Comparison of ENCODE assay signal across 1 fruit fly cellular context in genomic region chr3L:771361-771760, dm6.
A peak's percentile ranks its signal among the peaks of the same experiment; 100 is the strongest.
TF ChIP-seq lines count a peak whose summit lies in the region.

No protein-coding gene starts in this region.

TF ChIP-seq in whole organism, embryonic, 481 proteins besides CTCF, POLR2A, EP300 and RAD21 (continued from another document and continues in another):
- TF ChIP-seq CG18476 (GFP tag; optimal IDR thresholded peaks at IDR 0.05; lab: Kevin White, UChicago) (peak; percentile 29), cwo (GFP tag; optimal IDR thresholded peaks at IDR 0.05; lab: Kevin White, UChicago) (peak; percentile 52), fru (optimal IDR thresholded peaks at IDR 0.05; lab: Kevin White, UChicago) (no peak), sr (GFP tag; IDR thresholded peaks at IDR 0.05; lab: Robert Waterston, UW) (no peak), Spps (tag; optimal IDR thresholded peaks at IDR 0.05; lab: Kevin White, UChicago) (peak; percentile 28), Lhr (GFP tag; optimal IDR thresholded peaks at IDR 0.05; lab: Kevin White, UChicago) (peak; percentile 8), Dip3 (GFP tag; optimal IDR thresholded peaks at IDR 0.05; lab: Kevin White, UChicago) (no peak), CG33213 (GFP tag; optimal IDR thresholded peaks at IDR 0.05; lab: Kevin White, UChicago) (peak; percentile 41), knrl (GFP tag; IDR thresholded peaks at IDR 0.05; lab: Robert Waterston, UW; ENCODE audit: partially characterized antibody) (no peak), lola (GFP tag; optimal IDR thresholded peaks at IDR 0.05; lab: Kevin White, UChicago) (peak in 1 of 3 experiments; percentile 37), CG12391 (tag; optimal IDR thresholded peaks at IDR 0.05; lab: Kevin White, UChicago) (peak; percentile 70), pb (GFP tag; optimal IDR thresholded peaks at IDR 0.05; lab: Kevin White, UChicago) (peak; percentile 35), Doc2 (GFP tag; IDR thresholded peaks at IDR 0.05; lab: Robert Waterston, UW) (peak; percentile 33; the same call in 1 of the 2 replicates), wdn (GFP tag; IDR thresholded peaks at IDR 0.05; lab: Robert Waterston, UW) (no peak), slbo (GFP tag; IDR thresholded peaks at IDR 0.05; lab: Robert Waterston, UW) (no peak), Sry-δ (GFP tag; optimal IDR thresholded peaks at IDR 0.05; lab: Kevin White, UChicago) (peak; percentile 19), E2f1 (GFP tag; IDR thresholded peaks at IDR 0.05; lab: Robert Waterston, UW) (peak; percentile 58), CG12236 (GFP tag; optimal IDR thresholded peaks at IDR 0.05; lab: Kevin White, UChicago) (peak; percentile 4), her (GFP tag; optimal IDR thresholded peaks at IDR 0.05; lab: Kevin White, UChicago) (no peak), CG6854 (GFP tag; optimal IDR thresholded peaks at IDR 0.05; lab: Kevin White, UChicago) (no peak), prd (optimal IDR thresholded peaks at IDR 0.05; lab: Kevin White, UChicago) (no peak), prd (GFP tag; IDR thresholded peaks at IDR 0.05; lab: Robert Waterston, UW) (peak; percentile 73; the same call in 2 of the 3 replicates), tio (GFP tag; optimal IDR thresholded peaks at IDR 0.05; lab: Kevin White, UChicago) (peak; percentile 29), slp2 (GFP tag; optimal IDR thresholded peaks at IDR 0.05; lab: Kevin White, UChicago) (peak; percentile 42), Bteb2 (GFP tag; optimal IDR thresholded peaks at IDR 0.05; lab: Kevin White, UChicago) (no peak), CG15696 (tag; optimal IDR thresholded peaks at IDR 0.05; lab: Kevin White, UChicago) (no peak), nau (GFP tag; optimal IDR thresholded peaks at IDR 0.05; lab: Kevin White, UChicago) (peak; percentile 64), CG7839 (tag; optimal IDR thresholded peaks at IDR 0.05; lab: Kevin White, UChicago) (peak; percentile 75), CG8924 (tag; optimal IDR thresholded peaks at IDR 0.05; lab: Kevin White, UChicago) (peak; percentile 65), Lim3 (GFP tag; IDR thresholded peaks at IDR 0.05; lab: Robert Waterston, UW) (no peak), CG11247 (GFP tag; IDR thresholded peaks at IDR 0.05; lab: Robert Waterston, UW) (peak; percentile 48; the same call in 1 of the 2 replicates), wek (GFP tag; optimal IDR thresholded peaks at IDR 0.05; lab: Kevin White, UChicago) (peak; percentile 49), Myb (GFP tag; optimal IDR thresholded peaks at IDR 0.05; lab: Kevin White, UChicago) (no peak), CG6765 (GFP tag; optimal IDR thresholded peaks at IDR 0.05; lab: Kevin White, UChicago) (no peak), CG18011 (GFP tag; optimal IDR thresholded peaks at IDR 0.05; lab: Kevin White, UChicago) (peak; percentile 9), HLH3B (GFP tag; IDR thresholded peaks at IDR 0.05; lab: Robert Waterston, UW) (peak; percentile 73), CG3065 (GFP tag; optimal IDR thresholded peaks at IDR 0.05; lab: Kevin White, UChicago) (peak; percentile 35), nerfin-1 (tag; optimal IDR thresholded peaks at IDR 0.05; lab: Kevin White, UChicago) (peak; percentile 47), Sry-β (GFP tag; optimal IDR thresholded peaks at IDR 0.05; lab: Kevin White, UChicago) (no peak), Hr78 (GFP tag; optimal IDR thresholded peaks at IDR 0.05; lab: Kevin White, UChicago) (peak in 1 of 2 experiments; percentile 6), CG13775 (GFP tag; optimal IDR thresholded peaks at IDR 0.05; lab: Kevin White, UChicago) (no peak), Xrp1 (GFP tag; IDR thresholded peaks at IDR 0.05; lab: Robert Waterston, UW) (peak; percentile 77), grau (tag; optimal IDR thresholded peaks at IDR 0.05; lab: Kevin White, UChicago) (peak; percentile 59), btn (GFP tag; optimal IDR thresholded peaks at IDR 0.05; lab: Kevin White, UChicago) (peak; percentile 58), pnt (GFP tag; optimal IDR thresholded peaks at IDR 0.05; lab: Kevin White, UChicago) (peak; percentile 48), Fer2 (tag; optimal IDR thresholded peaks at IDR 0.05; lab: Kevin White, UChicago) (no peak), NFAT (GFP tag; IDR thresholded peaks at IDR 0.05; lab: Robert Waterston, UW) (0 out of 2 replicates have a peak, but pooled peaks have one; percentile 6), chinmo (GFP tag; IDR thresholded peaks at IDR 0.05; lab: Robert Waterston, UW; ENCODE audit: partially characterized antibody) (no peak), Ssrp (tag; optimal IDR thresholded peaks at IDR 0.05; lab: Kevin White, UChicago) (peak; percentile 64), inv (GFP tag; IDR thresholded peaks at IDR 0.05; lab: Robert Waterston, UW; ENCODE audit: partially characterized antibody) (no peak), Camta (GFP tag; optimal IDR thresholded peaks at IDR 0.05; lab: Kevin White, UChicago) (peak; percentile 38), CG8765 (GFP tag; IDR thresholded peaks at IDR 0.05; lab: Robert Waterston, UW) (peak; percentile 30; the same call in 1 of the 2 replicates), dati (GFP tag; IDR thresholded peaks at IDR 0.05; lab: Robert Waterston, UW) (0 out of 2 replicates have a peak, but pooled peaks have one; percentile 29), CG8281 (tag; optimal IDR thresholded peaks at IDR 0.05; lab: Kevin White, UChicago) (peak; percentile 36), CG1792 (GFP tag; optimal IDR thresholded peaks at IDR 0.05; lab: Kevin White, UChicago) (no peak), CG17912 (GFP tag; optimal IDR thresholded peaks at IDR 0.05; lab: Kevin White, UChicago) (no peak), CG4854 (GFP tag; optimal IDR thresholded peaks at IDR 0.05; lab: Kevin White, UChicago) (no peak), B-H2 (GFP tag; optimal IDR thresholded peaks at IDR 0.05; lab: Kevin White, UChicago) (no peak), CG15269 (tag; optimal IDR thresholded peaks at IDR 0.05; lab: Kevin White, UChicago) (peak; percentile 68), CG7745 (tag; optimal IDR thresholded peaks at IDR 0.05; lab: Kevin White, UChicago) (no peak), pros (GFP tag; optimal IDR thresholded peaks at IDR 0.05; lab: Kevin White, UChicago) (no peak), CG14667 (GFP tag; IDR thresholded peaks at IDR 0.05; lab: Robert Waterston, UW) (peak; percentile 61), ham (GFP tag; IDR thresholded peaks at IDR 0.05; lab: Robert Waterston, UW) (no peak), Fer3 (tag; optimal IDR thresholded peaks at IDR 0.05; lab: Kevin White, UChicago) (peak; percentile 37), trh (GFP tag; optimal IDR thresholded peaks at IDR 0.05; lab: Kevin White, UChicago) (no peak), Dek (tag; optimal IDR thresholded peaks at IDR 0.05; lab: Kevin White, UChicago) (peak; percentile 13), CG32767 (GFP tag; IDR thresholded peaks at IDR 0.05; lab: Robert Waterston, UW) (peak; percentile 56; the same call in 1 of the 2 replicates), Tbp (GFP tag; optimal IDR thresholded peaks at IDR 0.05; lab: Kevin White, UChicago) (no peak), CG15514 (GFP tag; optimal IDR thresholded peaks at IDR 0.05; lab: Kevin White, UChicago) (no peak), psq (GFP tag; optimal IDR thresholded peaks at IDR 0.05; lab: Kevin White, UChicago) (no peak), CG10431 (GFP tag; optimal IDR thresholded peaks at IDR 0.05; lab: Kevin White, UChicago) (peak; percentile 22), CG10543 (GFP tag; optimal IDR thresholded peaks at IDR 0.05; lab: Kevin White, UChicago) (no peak), CG4282 (GFP tag; optimal IDR thresholded peaks at IDR 0.05; lab: Kevin White, UChicago) (peak; percentile 5), jing (GFP tag; optimal IDR thresholded peaks at IDR 0.05; lab: Kevin White, UChicago) (peak; percentile 75), CG33557 (GFP tag; optimal IDR thresholded peaks at IDR 0.05; lab: Kevin White, UChicago) (no peak), CG11398 (GFP tag; optimal IDR thresholded peaks at IDR 0.05; lab: Kevin White, UChicago) (peak; percentile 40), Rfx (GFP tag; IDR thresholded peaks at IDR 0.05; lab: Robert Waterston, UW) (peak; percentile 70), schlank (tag; optimal IDR thresholded peaks at IDR 0.05; lab: Kevin White, UChicago) (no peak), CG13424 (tag; optimal IDR thresholded peaks at IDR 0.05; lab: Kevin White, UChicago) (peak; percentile 61), kni (GFP tag; optimal IDR thresholded peaks at IDR 0.05; lab: Kevin White, UChicago) (no peak), MESR4 (GFP tag; optimal IDR thresholded peaks at IDR 0.05; lab: Kevin White, UChicago) (no peak), corto (GFP tag; optimal IDR thresholded peaks at IDR 0.05; lab: Kevin White, UChicago) (peak; percentile 65), CG11696 (GFP tag; IDR thresholded peaks at IDR 0.05; lab: Robert Waterston, UW) (no peak), zen (tag; optimal IDR thresholded peaks at IDR 0.05; lab: Kevin White, UChicago) (no peak), CG9609 (GFP tag; optimal IDR thresholded peaks at IDR 0.05; lab: Kevin White, UChicago) (peak; percentile 52), CG15073 (GFP tag; optimal IDR thresholded peaks at IDR 0.05; lab: Kevin White, UChicago) (no peak), Oaz (GFP tag; IDR thresholded peaks at IDR 0.05; lab: Robert Waterston, UW) (0 out of 2 replicates have a peak, but pooled peaks have one; percentile 26), HLH54F (GFP tag; optimal IDR thresholded peaks at IDR 0.05; lab: Kevin White, UChicago) (no peak), ase (GFP tag; IDR thresholded peaks at IDR 0.05; lab: Robert Waterston, UW) (peak; percentile 77), br (optimal IDR thresholded peaks at IDR 0.05; lab: Kevin White, UChicago) (no peak), CG9215 (GFP tag; IDR thresholded peaks at IDR 0.05; lab: Robert Waterston, UW) (no peak; the same call in 1 of the 2 replicates), CG6689 (GFP tag; IDR thresholded peaks at IDR 0.05; lab: Robert Waterston, UW) (peak; percentile 76), Dad (GFP tag; optimal IDR thresholded peaks at IDR 0.05; lab: Kevin White, UChicago) (peak; percentile 23), CkIIα-i1 (GFP tag; IDR thresholded peaks at IDR 0.05; lab: Robert Waterston, UW) (no peak), CG7786 (GFP tag; optimal IDR thresholded peaks at IDR 0.05; lab: Kevin White, UChicago) (peak; percentile 20), Doc3 (GFP tag; IDR thresholded peaks at IDR 0.05; lab: Robert Waterston, UW; ENCODE audit: partially characterized antibody) (no peak), ro (GFP tag; IDR thresholded peaks at IDR 0.05; lab: Robert Waterston, UW) (no peak), CG11560 (tag; IDR thresholded peaks at IDR 0.05; lab: Robert Waterston, UW) (no peak), ranshi (GFP tag; IDR thresholded peaks at IDR 0.05; lab: Robert Waterston, UW) (peak; percentile 72; the same call in 1 of the 2 replicates), kah (GFP tag; optimal IDR thresholded peaks at IDR 0.05; lab: Kevin White, UChicago) (peak; percentile 45), CG10209 (GFP tag; optimal IDR thresholded peaks at IDR 0.05; lab: Kevin White, UChicago) (peak; percentile 67), Hmx (GFP tag; optimal IDR thresholded peaks at IDR 0.05; lab: Kevin White, UChicago) (no peak), h (optimal IDR thresholded peaks at IDR 0.05; lab: Kevin White, UChicago) (no peak), CG16813 (GFP tag; IDR thresholded peaks at IDR 0.05; lab: Robert Waterston, UW; ENCODE audit: partially characterized antibody) (no peak), CG6813 (GFP tag; optimal IDR thresholded peaks at IDR 0.05; lab: Kevin White, UChicago) (peak; percentile 54), CG1603 (tag; optimal IDR thresholded peaks at IDR 0.05; lab: Kevin White, UChicago) (peak; percentile 92), Jarid2 (GFP tag; optimal IDR thresholded peaks at IDR 0.05; lab: Kevin White, UChicago) (peak; percentile 2), da (GFP tag; optimal IDR thresholded peaks at IDR 0.05; lab: Kevin White, UChicago) (no peak), Bgb (GFP tag; IDR thresholded peaks at IDR 0.05; lab: Robert Waterston, UW; ENCODE audit: partially characterized antibody) (no peak), CG16863 (GFP tag; optimal IDR thresholded peaks at IDR 0.05; lab: Kevin White, UChicago) (peak; percentile 76), gcm (GFP tag; optimal IDR thresholded peaks at IDR 0.05; lab: Kevin White, UChicago) (peak; percentile 37), caup (GFP tag; optimal IDR thresholded peaks at IDR 0.05; lab: Kevin White, UChicago; ENCODE audit: severe bottlenecking) (peak; percentile 21), CG2712 (tag; optimal IDR thresholded peaks at IDR 0.05; lab: Kevin White, UChicago) (peak; percentile 79), unpg (GFP tag; optimal IDR thresholded peaks at IDR 0.05; lab: Kevin White, UChicago) (peak; percentile 76), chm (GFP tag; IDR thresholded peaks at IDR 0.05; lab: Robert Waterston, UW) (peak; percentile 85), Blimp-1 (GFP tag; optimal IDR thresholded peaks at IDR 0.05; lab: Kevin White, UChicago) (peak; percentile 74), pan (optimal IDR thresholded peaks at IDR 0.05; lab: Kevin White, UChicago) (no peak), pan (GFP tag; optimal IDR thresholded peaks at IDR 0.05 in 1 of 2, IDR thresholded peaks at IDR 0.05 in 1 of 2) (peak in 1 of 2 experiments; percentile 77), esg (GFP tag; conservative IDR thresholded peaks at IDR 0.05; lab: Robert Waterston, UW) (peak; percentile 45; the same call in 1 of the 2 replicates), dpn (GFP tag; optimal IDR thresholded peaks at IDR 0.05; lab: Kevin White, UChicago) (peak; percentile 55 to 73), CG32532 (GFP tag; IDR thresholded peaks at IDR 0.05; lab: Robert Waterston, UW) (no peak), TFAM (GFP tag; optimal IDR thresholded peaks at IDR 0.05; lab: Kevin White, UChicago) (no peak), eve (GFP tag; optimal IDR thresholded peaks at IDR 0.05; lab: Kevin White, UChicago) (peak in 1 of 2 experiments; percentile 75), fd96Cb (tag; optimal IDR thresholded peaks at IDR 0.05; lab: Kevin White, UChicago) (peak; percentile 67), Nf-YA (GFP tag; IDR thresholded peaks at IDR 0.05; lab: Robert Waterston, UW) (0 out of 2 replicates have a peak, but pooled peaks have one; percentile 21), CG14014 (GFP tag; IDR thresholded peaks at IDR 0.05; lab: Robert Waterston, UW) (no peak), zf30C (GFP tag; optimal IDR thresholded peaks at IDR 0.05; lab: Kevin White, UChicago) (no peak), crp (GFP tag; optimal IDR thresholded peaks at IDR 0.05; lab: Kevin White, UChicago) (peak in 1 of 2 experiments; percentile 14), onecut (GFP tag; IDR thresholded peaks at IDR 0.05; lab: Robert Waterston, UW) (peak; percentile 63), org-1 (GFP tag; optimal IDR thresholded peaks at IDR 0.05; lab: Kevin White, UChicago) (peak; percentile 58), Sox102F (GFP tag; optimal IDR thresholded peaks at IDR 0.05; lab: Kevin White, UChicago) (peak; percentile 89), Nf-YB (GFP tag; optimal IDR thresholded peaks at IDR 0.05; lab: Kevin White, UChicago) (peak; percentile 6)
